Fruit fly (Drosophila melanogaster): ENCODE results near the gene CG46464.

The CG46464 gene

DNA sequence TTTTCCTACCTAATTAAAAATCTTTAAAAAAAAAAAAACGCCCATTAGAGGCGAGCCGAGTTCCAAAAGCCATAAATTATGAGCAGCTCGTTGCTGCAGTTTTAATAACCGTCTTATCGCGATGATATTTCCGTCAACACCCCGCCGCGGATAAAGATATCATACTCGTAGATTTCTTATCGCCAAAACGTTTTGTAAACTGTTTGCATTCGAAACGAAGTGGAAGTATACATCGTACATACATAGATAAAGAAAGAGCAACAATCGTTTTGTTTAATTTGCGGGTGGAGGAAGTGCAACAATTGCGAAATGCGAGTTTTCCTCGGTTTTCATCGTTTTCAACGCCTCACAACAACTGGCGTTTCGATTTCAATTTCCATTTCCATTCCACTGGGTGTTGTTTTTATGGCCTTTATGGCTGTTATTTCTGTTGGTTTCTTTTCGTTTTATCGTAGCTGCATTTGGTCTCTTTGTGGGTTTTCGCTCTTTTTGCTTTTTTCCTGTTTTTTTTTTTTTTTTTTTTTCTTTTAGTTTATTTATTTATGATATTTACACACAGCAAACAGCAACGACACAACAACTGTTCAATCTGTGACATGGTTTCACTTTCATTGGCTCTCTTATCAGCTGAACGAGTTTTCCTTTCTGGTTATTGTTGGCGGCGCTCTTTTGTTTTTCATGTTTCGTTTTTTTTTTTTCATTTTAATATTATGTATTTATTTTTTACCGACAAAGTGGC, 29.3 kb upstream of the CG46464 start:
- TF ChIP-seq CG17806 (tag; optimal IDR thresholded peaks at IDR 0.05) (peak; percentile 16), CG8159 (tag; optimal IDR thresholded peaks at IDR 0.05) (peak; percentile 37), Snoo (tag; optimal IDR thresholded peaks at IDR 0.05) (no peak), CG32121 (GFP tag; IDR thresholded peaks at IDR 0.05) (peak; percentile 44; the same call in 1 of the 2 replicates), Pif1B (GFP tag; optimal IDR thresholded peaks at IDR 0.05) (peak; percentile 73), fd96Ca (GFP tag; IDR thresholded peaks at IDR 0.05) (peak; percentile 42; the same call in 1 of the 3 replicates), CG14655 (GFP tag; optimal IDR thresholded peaks at IDR 0.05) (no peak), rn (GFP tag; IDR thresholded peaks at IDR 0.05) (no peak), CG4496 (GFP tag; IDR thresholded peaks at IDR 0.05) (peak; percentile 44; the same call in 2 of the 3 replicates), CG12605 (GFP tag; IDR thresholded peaks at IDR 0.05) (peak; percentile 70), Pif1A (GFP tag; optimal IDR thresholded peaks at IDR 0.05) (peak; percentile 69), CG15710 (tag; optimal IDR thresholded peaks at IDR 0.05) (peak; percentile 24), Ets98B (GFP tag; IDR thresholded peaks at IDR 0.05) (peak; percentile 58), CG34367 (tag; optimal IDR thresholded peaks at IDR 0.05) (peak; percentile 16), CG8301 (tag; optimal IDR thresholded peaks at IDR 0.05) (no peak), CG9948 (tag; optimal IDR thresholded peaks at IDR 0.05) (peak; percentile 5)

DNA sequence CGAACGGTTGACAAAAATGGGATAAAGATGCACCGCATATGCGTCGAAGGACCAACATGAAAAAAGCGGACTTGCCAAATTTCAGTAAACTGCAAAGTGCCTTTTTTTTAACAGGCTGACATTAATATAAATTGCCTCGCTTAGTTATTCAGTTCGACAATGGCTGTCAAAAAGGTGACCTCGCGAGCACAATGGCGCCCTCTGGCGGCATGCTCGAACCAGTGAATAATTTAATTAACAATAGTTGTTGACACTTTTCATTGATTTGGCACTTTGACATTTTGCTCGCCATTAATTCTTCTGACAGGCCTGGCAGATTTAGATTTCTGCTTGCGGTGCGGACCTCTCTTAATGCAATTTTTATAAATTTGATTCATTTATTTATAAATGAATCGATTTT, 28.7 kb upstream of the CG46464 start:
- no peak for TF ChIP-seq CG4496 (GFP tag; IDR thresholded peaks at IDR 0.05)
- TF ChIP-seq CG13204 (GFP tag; optimal IDR thresholded peaks at IDR 0.05) = no peak
- TF ChIP-seq CG34367 (tag; optimal IDR thresholded peaks at IDR 0.05) = no peak
- no peak for TF ChIP-seq CG17806 (tag; optimal IDR thresholded peaks at IDR 0.05)
- TF ChIP-seq rn (GFP tag; IDR thresholded peaks at IDR 0.05) = no peak
- no peak for TF ChIP-seq CG8159 (tag; optimal IDR thresholded peaks at IDR 0.05)
- no peak for TF ChIP-seq CG12605 (GFP tag; IDR thresholded peaks at IDR 0.05)
- no peak for TF ChIP-seq CG15710 (tag; optimal IDR thresholded peaks at IDR 0.05)
- TF ChIP-seq fd96Ca (GFP tag; IDR thresholded peaks at IDR 0.05) = no peak
- no peak for TF ChIP-seq EcR (GFP tag; optimal IDR thresholded peaks at IDR 0.05)
- no peak for TF ChIP-seq Snoo (tag; optimal IDR thresholded peaks at IDR 0.05)
- no peak for TF ChIP-seq CG8301 (tag; optimal IDR thresholded peaks at IDR 0.05)
- no peak for TF ChIP-seq CG10348 (GFP tag; IDR thresholded peaks at IDR 0.05)

DNA sequence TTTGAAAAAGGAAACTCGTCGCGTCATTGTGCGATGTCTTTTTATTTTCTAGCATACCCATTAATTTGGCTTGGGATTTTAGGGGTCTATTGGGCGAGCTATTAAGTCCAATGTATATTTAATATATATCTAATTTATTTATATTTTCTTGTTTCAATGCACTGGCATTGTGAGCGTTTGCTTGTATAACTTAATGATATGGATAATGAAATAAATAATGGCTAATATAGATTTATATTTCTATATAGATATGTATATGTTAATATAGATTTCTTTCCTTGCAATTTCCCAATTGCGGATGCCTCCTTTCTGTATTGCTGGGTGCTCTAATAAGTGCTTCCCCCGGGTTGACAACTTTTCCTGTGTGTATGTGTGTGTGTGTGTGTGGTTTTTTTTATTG, 27.8 kb upstream of the CG46464 start:
- TF ChIP-seq CG15710 (tag; optimal IDR thresholded peaks at IDR 0.05) (peak; percentile 54), Ets98B (GFP tag; IDR thresholded peaks at IDR 0.05) (no peak), Pif1A (GFP tag; optimal IDR thresholded peaks at IDR 0.05) (no peak), CG8159 (tag; optimal IDR thresholded peaks at IDR 0.05) (peak; percentile 58), CG13204 (GFP tag; optimal IDR thresholded peaks at IDR 0.05) (no peak), D1 (tag; optimal IDR thresholded peaks at IDR 0.05) (no peak), CG34367 (tag; optimal IDR thresholded peaks at IDR 0.05) (peak; percentile 14), CG10348 (GFP tag; IDR thresholded peaks at IDR 0.05) (no peak), Pif1B (GFP tag; optimal IDR thresholded peaks at IDR 0.05) (no peak), EcR (GFP tag; optimal IDR thresholded peaks at IDR 0.05) (no peak), CG12605 (GFP tag; IDR thresholded peaks at IDR 0.05) (no peak), CG14655 (GFP tag; optimal IDR thresholded peaks at IDR 0.05) (peak; percentile 70), CG17806 (tag; optimal IDR thresholded peaks at IDR 0.05) (peak; percentile 52), CG9948 (tag; optimal IDR thresholded peaks at IDR 0.05) (peak; percentile 57), CG8301 (tag; optimal IDR thresholded peaks at IDR 0.05) (peak; percentile 25), rn (GFP tag; IDR thresholded peaks at IDR 0.05) (no peak)

DNA sequence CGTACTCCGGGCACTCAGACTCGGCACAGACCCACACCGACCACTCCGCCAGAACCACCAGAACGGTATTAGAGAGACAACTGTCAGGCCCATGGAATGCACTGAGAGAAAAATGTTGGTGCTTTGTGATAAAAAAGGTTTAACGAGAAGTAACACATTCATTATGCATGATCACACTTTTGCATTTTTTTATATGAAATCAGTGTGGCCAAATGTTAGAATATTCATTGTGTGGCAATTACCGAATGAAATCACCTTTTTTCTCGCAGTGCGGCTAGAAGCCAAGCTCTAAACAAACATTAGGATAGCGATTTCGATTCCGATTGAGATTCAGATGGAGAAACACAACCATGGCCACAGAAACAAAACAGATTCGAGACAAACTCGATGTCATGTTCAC, 21.7 kb upstream of the CG46464 start:
- no peak for TF ChIP-seq CG10348 (GFP tag; IDR thresholded peaks at IDR 0.05)
- TF ChIP-seq CG14655 (GFP tag; optimal IDR thresholded peaks at IDR 0.05) = no peak
- TF ChIP-seq D1 (tag; optimal IDR thresholded peaks at IDR 0.05) = no peak
- TF ChIP-seq Ets98B (GFP tag; IDR thresholded peaks at IDR 0.05) = peak; percentile 40; the same call in 1 of the 2 replicates
- TF ChIP-seq CG8301 (tag; optimal IDR thresholded peaks at IDR 0.05) = no peak
- TF ChIP-seq gl (tag; optimal IDR thresholded peaks at IDR 0.05) = no peak
- no peak for TF ChIP-seq CG13204 (GFP tag; optimal IDR thresholded peaks at IDR 0.05)
- peak; percentile 34 for TF ChIP-seq CG17806 (tag; optimal IDR thresholded peaks at IDR 0.05)
- TF ChIP-seq Pif1A (GFP tag; optimal IDR thresholded peaks at IDR 0.05) = no peak
- no peak for TF ChIP-seq CG12605 (GFP tag; IDR thresholded peaks at IDR 0.05)
- no peak for TF ChIP-seq CG34367 (tag; optimal IDR thresholded peaks at IDR 0.05)
- TF ChIP-seq CG4496 (GFP tag; IDR thresholded peaks at IDR 0.05) = peak; percentile 67; the same call in 2 of the 3 replicates
- no peak for TF ChIP-seq Snoo (tag; optimal IDR thresholded peaks at IDR 0.05)
- TF ChIP-seq CG8159 (tag; optimal IDR thresholded peaks at IDR 0.05) = no peak
- TF ChIP-seq CG15710 (tag; optimal IDR thresholded peaks at IDR 0.05) = no peak
- no peak for TF ChIP-seq rn (GFP tag; IDR thresholded peaks at IDR 0.05)
- TF ChIP-seq Pif1B (GFP tag; optimal IDR thresholded peaks at IDR 0.05) = no peak
- TF ChIP-seq fd96Ca (GFP tag; IDR thresholded peaks at IDR 0.05) = peak; percentile 69; the same call in 1 of the 3 replicates
- TF ChIP-seq CG9948 (tag; optimal IDR thresholded peaks at IDR 0.05) = peak; percentile 7
- TF ChIP-seq CG32121 (GFP tag; IDR thresholded peaks at IDR 0.05) = peak; percentile 54
- TF ChIP-seq EcR (GFP tag; optimal IDR thresholded peaks at IDR 0.05) = no peak

DNA sequence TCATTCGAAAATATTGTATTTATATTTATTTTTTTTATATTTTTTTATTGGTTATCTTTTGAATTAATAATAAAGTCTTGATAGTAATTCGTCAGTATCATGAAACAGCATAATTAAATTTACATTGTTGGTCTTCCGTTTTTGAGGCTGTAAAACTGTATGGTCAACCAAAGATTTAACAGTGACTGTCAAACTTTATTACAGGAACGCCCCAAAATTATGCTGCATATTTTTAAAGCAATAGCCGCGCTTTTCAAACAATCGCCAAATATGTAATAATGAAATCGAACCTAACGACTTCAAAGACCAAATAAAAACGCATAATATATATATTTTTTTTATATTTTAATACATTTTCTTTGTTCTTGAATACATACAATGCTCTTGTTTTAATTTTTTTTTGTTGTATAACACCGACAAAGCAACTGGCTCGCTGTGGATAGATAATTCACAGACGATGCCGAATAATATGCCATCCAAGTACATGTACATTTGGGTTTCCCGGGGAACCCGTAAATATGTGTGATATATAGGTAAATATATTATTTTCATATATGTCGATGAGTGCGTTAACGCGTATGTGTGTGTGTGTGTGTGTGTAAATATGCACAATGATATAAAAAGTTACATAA, 12.2 kb upstream of the CG46464 start:
- no peak for TF ChIP-seq CG10348 (GFP tag; IDR thresholded peaks at IDR 0.05)
- TF ChIP-seq D1 (tag; optimal IDR thresholded peaks at IDR 0.05) = peak; percentile 88

Data from whole organism, pupa.